Worm (Caenorhabditis elegans) whole organism, L1 larva: Measurements from ENCODE around the gene C29A12.1.

ENCODE experiments used
- C04F5.9 ChIP-seq: sonication (generic microtip); optimal IDR thresholded peaks from 2 replicates; lab custom pipeline; 2016; ENCODE audit warnings: missing genetic modification characterization, missing compliant biosample characterization
- aha-1 ChIP-seq: fragments of 150-350 bp; optimal IDR thresholded peaks from 2 replicates; lab custom pipeline; 2014; ENCODE audit warnings: missing biosample characterization, missing genetic modification characterization
- aly-2 ChIP-seq: fragments of 150-350 bp; optimal IDR thresholded peaks from 2 replicates; lab custom pipeline; 2014; ENCODE audit warnings: missing biosample characterization, missing genetic modification characterization
- blmp-1 ChIP-seq: fragments of 150-350 bp; optimal IDR thresholded peaks from 2 replicates; lab custom pipeline; 2014; ENCODE audit warnings: missing biosample characterization, missing genetic modification characterization
- ceh-82 ChIP-seq, 3 experiments: fragments of 150-350 bp in 1 of 3; sonication (generic microtip) in 2 of 3; optimal IDR thresholded peaks; 2 replicates each; lab custom pipeline; 2014 to 2017; ENCODE audit warnings: missing biosample characterization in 3 of 3, missing genetic modification characterization in 3 of 3
- egl-13 ChIP-seq: sonication (generic microtip); optimal IDR thresholded peaks from 2 replicates; lab custom pipeline; 2016; ENCODE audit warnings: missing genotype, missing genetic modification reagents, missing genetic modification characterization, missing compliant biosample characterization
- egl-27 ChIP-seq, 2 experiments: fragments of 150-350 bp in 1 of 2; sonication (generic microtip); optimal IDR thresholded peaks; 3 replicates each; lab custom pipeline; 2017 to 2018; ENCODE audit warnings: missing biosample characterization in 2 of 2, missing genetic modification characterization in 2 of 2, missing genetic modification reagents in 2 of 2
- elt-3 ChIP-seq, 6 experiments: fragments of 150-350 bp in 1 of 6; sonication (generic microtip); optimal IDR thresholded peaks; 2 replicates each; lab custom pipeline; 2017 to 2018; ENCODE audit warnings: missing biosample characterization in 6 of 6, missing genetic modification characterization in 6 of 6, inconsistent platforms in 1 of 6
- fkh-10 ChIP-seq: sonication (generic microtip); optimal IDR thresholded peaks from 2 replicates; lab custom pipeline; 2017; ENCODE audit warnings: missing biosample characterization, missing genetic modification reagents, missing genetic modification characterization
- fos-1 ChIP-seq: fragments of 150-350 bp; optimal IDR thresholded peaks from 2 replicates; lab custom pipeline; 2014; ENCODE audit warnings: missing biosample characterization, missing genetic modification characterization
- grh-1 ChIP-seq: fragments of 200-800 bp; sonication (Bioruptor generic); IDR thresholded peaks from 2 replicates; pipeline ENCODE4 v1.3.6; 2022; ENCODE audit warnings: missing genetic modification reagents, missing genetic modification characterization, missing compliant biosample characterization
- hlh-17 ChIP-seq: fragments of 200-800 bp; sonication (Bioruptor generic); optimal IDR thresholded peaks from 2 replicates; lab custom pipeline; 2018; ENCODE audit warnings: missing genetic modification characterization, mild to moderate bottlenecking, missing compliant biosample characterization, moderate library complexity, borderline replicate concordance
- hlh-4 ChIP-seq: sonication (generic microtip); optimal IDR thresholded peaks from 2 replicates; lab custom pipeline; 2016; ENCODE audit warnings: mild to moderate bottlenecking, missing genetic modification characterization, missing compliant biosample characterization
- hpl-2 ChIP-seq: fragments of 150-350 bp; optimal IDR thresholded peaks from 2 replicates; lab custom pipeline; 2014; ENCODE audit warnings: missing biosample characterization, missing genetic modification reagents, missing genetic modification characterization
- isw-1 ChIP-seq: fragments of 200-800 bp; sonication (Bioruptor generic); IDR thresholded peaks from 2 replicates; pipeline ENCODE4 v1.3.6; 2022; ENCODE audit warnings: missing genetic modification characterization, missing compliant biosample characterization
- jun-1 ChIP-seq: fragments of 150-350 bp; optimal IDR thresholded peaks from 2 replicates; lab custom pipeline; 2014; ENCODE audit warnings: missing biosample characterization, missing genetic modification reagents, missing genetic modification characterization
- lin-15B ChIP-seq: fragments of 150-350 bp; sonication (generic microtip); optimal IDR thresholded peaks from 3 replicates; lab custom pipeline; 2014; ENCODE audit warnings: missing biosample characterization, missing genetic modification characterization
- lin-35 ChIP-seq, 2 experiments: fragments of 150-350 bp; optimal IDR thresholded peaks; 2 replicates each; lab custom pipeline; 2014; ENCODE audit warnings: missing biosample characterization in 2 of 2, missing genetic modification characterization in 2 of 2, missing genetic modification reagents in 2 of 2
- lin-39 ChIP-seq: fragments of 150-350 bp; optimal IDR thresholded peaks from 2 replicates; lab custom pipeline; 2014; ENCODE audit warnings: missing biosample characterization, missing genetic modification reagents, missing genetic modification characterization
- lir-3 ChIP-seq: sonication (generic microtip); optimal IDR thresholded peaks from 2 replicates; lab custom pipeline; 2016; ENCODE audit warnings: mild to moderate bottlenecking, missing genetic modification characterization, moderate library complexity, missing compliant biosample characterization; ENCODE audit not compliant: poor library complexity
- lsy-2 ChIP-seq, 2 experiments: fragments of 150-350 bp; optimal IDR thresholded peaks; 2 replicates each; lab custom pipeline; 2014; ENCODE audit warnings: missing biosample characterization in 2 of 2, missing genetic modification characterization in 2 of 2
- mab-9 ChIP-seq: fragments of 200-800 bp; sonication (Bioruptor generic); IDR thresholded peaks from 2 replicates; pipeline ENCODE4 v1.3.6; 2022; ENCODE audit warnings: missing genetic modification reagents, missing genetic modification characterization, missing compliant biosample characterization
- mdl-1 ChIP-seq, 2 experiments: fragments of 150-350 bp; optimal IDR thresholded peaks; 2 replicates each; lab custom pipeline; 2014 to 2017; ENCODE audit warnings: missing biosample characterization in 2 of 2, missing genetic modification characterization in 2 of 2, inconsistent platforms in 1 of 2
- mep-1 ChIP-seq: fragments of 150-350 bp; optimal IDR thresholded peaks from 2 replicates; lab custom pipeline; 2014; ENCODE audit warnings: missing biosample characterization, missing genetic modification characterization
- nhr-11 ChIP-seq: fragments of 150-350 bp; optimal IDR thresholded peaks from 2 replicates; lab custom pipeline; 2014; ENCODE audit warnings: missing biosample characterization, missing genetic modification characterization
- nhr-19 ChIP-seq: fragments of 200-800 bp; sonication (Bioruptor generic); conservative IDR thresholded peaks from 2 replicates; pipeline ENCODE4 v1.3.6; 2022; ENCODE audit warnings: missing genetic modification characterization, missing compliant biosample characterization
- nhr-237 ChIP-seq: fragments of 150-350 bp; optimal IDR thresholded peaks from 2 replicates; lab custom pipeline; 2014; ENCODE audit warnings: missing biosample characterization, missing genetic modification characterization
- nhr-28 ChIP-seq: fragments of 150-350 bp; optimal IDR thresholded peaks from 2 replicates; lab custom pipeline; 2014; ENCODE audit warnings: missing biosample characterization, missing genetic modification characterization
- nhr-47 ChIP-seq: sonication (generic microtip); optimal IDR thresholded peaks from 2 replicates; lab custom pipeline; 2016; ENCODE audit warnings: mild to moderate bottlenecking, missing genetic modification characterization, moderate library complexity, missing compliant biosample characterization
- nhr-71 ChIP-seq: sonication (generic microtip); optimal IDR thresholded peaks from 2 replicates; lab custom pipeline; 2016; ENCODE audit warnings: mild to moderate bottlenecking, missing genetic modification characterization, moderate library complexity, missing compliant biosample characterization
- nhr-84 ChIP-seq: sonication (generic microtip); optimal IDR thresholded peaks from 2 replicates; lab custom pipeline; 2017; ENCODE audit warnings: missing biosample characterization, missing genetic modification characterization
- nhr-85 ChIP-seq: sonication (generic microtip); peaks from one replicate; lab custom pipeline; 2016; ENCODE audit warnings: missing genetic modification characterization, inconsistent platforms, missing compliant biosample characterization
- nhr-90 ChIP-seq: sonication (generic microtip); optimal IDR thresholded peaks from 2 replicates; lab custom pipeline; 2016; ENCODE audit warnings: mild to moderate bottlenecking, missing genetic modification characterization, missing compliant biosample characterization; ENCODE audit not compliant: poor library complexity
- pag-3 ChIP-seq: sonication (generic microtip); optimal IDR thresholded peaks from 2 replicates; lab custom pipeline; 2017; ENCODE audit warnings: missing genetic modification characterization, mild to moderate bottlenecking, missing compliant biosample characterization, antibody characterized with exemption, borderline replicate concordance; ENCODE audit not compliant: insufficient read depth
- pax-3 ChIP-seq: fragments of 200-800 bp; sonication (Bioruptor generic); optimal IDR thresholded peaks from 2 replicates; lab custom pipeline; 2018; ENCODE audit warnings: mild to moderate bottlenecking, missing genetic modification characterization, moderate library complexity, missing compliant biosample characterization
- snpc-4 ChIP-seq: fragments of 150-350 bp; optimal IDR thresholded peaks from 2 replicates; lab custom pipeline; 2014; ENCODE audit warnings: missing biosample characterization, missing genetic modification characterization
- snu-23 ChIP-seq: sonication (generic microtip); optimal IDR thresholded peaks from 2 replicates; lab custom pipeline; 2016; ENCODE audit warnings: missing genetic modification characterization, missing compliant biosample characterization
- sox-4 ChIP-seq: sonication (generic microtip); optimal IDR thresholded peaks from 2 replicates; lab custom pipeline; 2016; ENCODE audit warnings: missing genetic modification characterization, missing compliant biosample characterization
- sptf-1 ChIP-seq: fragments of 150-350 bp; optimal IDR thresholded peaks from 2 replicates; lab custom pipeline; 2014; ENCODE audit warnings: missing biosample characterization, missing genetic modification characterization
- swsn-7 ChIP-seq: sonication (generic microtip); optimal IDR thresholded peaks from 2 replicates; lab custom pipeline; 2016; ENCODE audit warnings: missing genetic modification characterization, missing compliant biosample characterization
- tbx-2 ChIP-seq: sonication (generic microtip); optimal IDR thresholded peaks from 2 replicates; lab custom pipeline; 2016; ENCODE audit warnings: missing genetic modification characterization, missing compliant biosample characterization
- unc-130 ChIP-seq: fragments of 150-350 bp; optimal IDR thresholded peaks from 2 replicates; lab custom pipeline; 2017; ENCODE audit warnings: missing biosample characterization, missing genetic modification characterization, inconsistent platforms
- unc-30 ChIP-seq: sonication (generic microtip); optimal IDR thresholded peaks from 2 replicates; lab custom pipeline; 2017; ENCODE audit warnings: missing biosample characterization, missing genetic modification characterization
- unc-98 ChIP-seq: fragments of 200-800 bp; sonication (Bioruptor generic); IDR thresholded peaks from 2 replicates; pipeline ENCODE4 v1.3.6; 2022; ENCODE audit warnings: missing genetic modification characterization, missing compliant biosample characterization
- vab-15 ChIP-seq: sonication (generic microtip); optimal IDR thresholded peaks from 2 replicates; lab custom pipeline; 2017; ENCODE audit warnings: missing genotype, mild to moderate bottlenecking, missing genetic modification characterization, missing compliant biosample characterization
- xbp-1 ChIP-seq: sonication (generic microtip); optimal IDR thresholded peaks from 2 replicates; lab custom pipeline; 2016; ENCODE audit warnings: missing genetic modification characterization, missing compliant biosample characterization
- zip-4 ChIP-seq: fragments of 200-800 bp; sonication (Bioruptor generic); optimal IDR thresholded peaks from 2 replicates; lab custom pipeline; 2018; ENCODE audit warnings: mild to moderate bottlenecking, missing genetic modification characterization, moderate library complexity, missing compliant biosample characterization
- ztf-11 ChIP-seq, 2 experiments: sonication (generic microtip); optimal IDR thresholded peaks; 2 replicates each; lab custom pipeline; 2016 to 2017; ENCODE audit warnings: missing genetic modification characterization in 2 of 2, missing biosample characterization in 1 of 2, missing compliant biosample characterization in 1 of 2
- ztf-4 ChIP-seq: fragments of 150-350 bp; optimal IDR thresholded peaks from 2 replicates; lab custom pipeline; 2014; ENCODE audit warnings: missing biosample characterization, missing genetic modification characterization

Gene C29A12.1

DNA sequence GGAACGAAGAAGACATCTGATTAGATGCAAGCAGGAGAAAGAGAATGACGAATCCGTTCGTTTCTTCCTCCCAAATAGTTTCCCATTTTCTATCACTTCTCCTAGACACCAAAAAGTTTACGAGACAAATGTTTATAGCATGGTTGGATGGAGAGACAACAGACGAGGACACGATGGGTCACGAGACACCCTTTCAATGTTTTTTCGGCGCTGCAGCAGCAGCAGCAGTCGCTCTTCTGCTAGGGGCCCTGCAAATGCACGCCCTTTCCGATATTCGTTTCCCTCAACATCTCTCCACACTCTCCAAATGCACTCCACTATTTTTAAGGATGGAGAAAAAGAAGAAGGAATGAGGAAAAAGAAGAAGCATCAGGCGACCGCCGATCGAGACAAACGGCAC is 45.1 kb upstream of the C29A12.1 start (continued):
- peak; percentile 13 for TF ChIP-seq sox-4 (tag; lab: Kevin White, UChicago)
- no peak for TF ChIP-seq nhr-84
- TF ChIP-seq nhr-237 = no peak
- TF ChIP-seq lir-3 (tag; lab: Kevin White, UChicago) = peak; percentile 80
- TF ChIP-seq egl-13 (tag; lab: Kevin White, UChicago) = peak; percentile 84
- TF ChIP-seq hlh-4 (tag; lab: Kevin White, UChicago) = no peak
- peak; percentile 87 for TF ChIP-seq snu-23
- TF ChIP-seq ceh-82 (tag; optimal IDR thresholded peaks at IDR 0.05; lab: Kevin White, UChicago) = peak; percentile 28 to 80 (median 60)
- peak; percentile 5; the same call in 1 of the 2 replicates for TF ChIP-seq unc-98
- TF ChIP-seq nhr-71 (tag; lab: Kevin White, UChicago) = peak; percentile 96
- TF ChIP-seq nhr-47 (tag; lab: Kevin White, UChicago) = peak; percentile 89
- peak; percentile 55 for TF ChIP-seq pax-3 (tag; lab: Kevin White, UChicago)
- TF ChIP-seq xbp-1 = peak; percentile 75
- TF ChIP-seq snpc-4 (tag; lab: Kevin White, UChicago) = peak; percentile 44
- no peak for TF ChIP-seq mab-9 (GFP tag; lab: Robert Waterston, UW)
- no peak for TF ChIP-seq unc-30 (tag; lab: Kevin White, UChicago)
- peak; percentile 78 for TF ChIP-seq swsn-7
- peak; percentile 89 for TF ChIP-seq fkh-10 (GFP tag; lab: Kevin White, UChicago)
- TF ChIP-seq C04F5.9 (tag; lab: Kevin White, UChicago) = peak; percentile 1
- TF ChIP-seq hlh-17 (GFP tag; lab: Kevin White, UChicago) = no peak
- peak; percentile 84 for TF ChIP-seq nhr-85 (tag; lab: Kevin White, UChicago)
- TF ChIP-seq tbx-2 (tag; lab: Kevin White, UChicago) = peak; percentile 92
- peak; percentile 76 for TF ChIP-seq unc-130 (tag; lab: Kevin White, UChicago)
- TF ChIP-seq sptf-1 (tag; lab: Kevin White, UChicago) = no peak
- peak; percentile 59 for TF ChIP-seq jun-1 (tag; lab: Kevin White, UChicago)
- TF ChIP-seq ztf-11 (tag; optimal IDR thresholded peaks at IDR 0.05; lab: Kevin White, UChicago) = peak in 1 of 2 experiments; percentile 49
- TF ChIP-seq mep-1 (tag; lab: Kevin White, UChicago) = peak; percentile 75
- TF ChIP-seq blmp-1 (tag; lab: Kevin White, UChicago) = peak; percentile 36
- peak; percentile 56 for TF ChIP-seq isw-1 (GFP tag; lab: Robert Waterston, UW)
- peak; percentile 45 for TF ChIP-seq nhr-11 (tag; lab: Kevin White, UChicago)
- peak; percentile 68 for TF ChIP-seq lin-39
- peak; percentile 34 for TF ChIP-seq pag-3
- no peak for TF ChIP-seq lin-15B (tag; lab: Kevin White, UChicago)
- TF ChIP-seq fos-1 (tag; lab: Kevin White, UChicago) = no peak
- peak; percentile 87 for TF ChIP-seq nhr-19 (GFP tag; lab: Robert Waterston, UW)
- TF ChIP-seq zip-4 = peak; percentile 47
- peak; percentile 39 to 42 for TF ChIP-seq lin-35 (GFP tag; optimal IDR thresholded peaks at IDR 0.05; lab: Kevin White, UChicago)

DNA sequence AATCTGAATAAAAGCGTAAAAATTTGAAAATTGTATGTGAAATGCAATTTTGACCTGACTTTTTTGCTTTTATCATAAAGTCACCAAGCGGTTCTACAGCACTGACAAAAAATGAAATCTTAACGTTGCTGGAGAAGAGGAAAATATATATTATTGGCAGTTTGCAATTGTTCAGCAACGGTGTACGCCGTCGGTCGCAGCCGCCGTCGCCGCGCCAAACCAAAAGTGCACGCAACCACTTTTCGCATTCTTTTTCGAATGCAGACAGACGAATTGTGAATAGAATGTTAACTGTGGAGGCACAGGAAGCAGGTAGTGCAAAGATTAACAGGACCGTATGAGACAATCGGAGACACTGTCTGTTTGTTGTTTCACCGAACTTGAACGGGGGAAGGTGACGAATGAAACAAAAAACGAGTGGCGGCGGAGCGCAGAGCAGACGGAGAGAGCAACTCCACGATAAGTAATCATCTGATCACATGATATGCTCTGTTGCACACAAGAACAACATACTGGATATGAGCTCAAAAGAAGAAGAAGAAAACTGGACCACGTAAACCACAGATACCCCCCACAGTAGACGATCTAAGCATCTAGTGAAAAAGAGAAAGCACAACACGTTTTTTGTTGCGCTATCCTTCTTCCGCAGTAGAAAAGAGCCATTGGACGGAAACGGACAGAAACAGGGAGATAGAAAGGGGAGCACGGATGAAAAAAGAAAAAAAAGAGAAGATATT is 43.8 kb upstream of the C29A12.1 start:
- TF ChIP-seq lir-3 (tag; lab: Kevin White, UChicago) (no peak), pax-3 (tag; lab: Kevin White, UChicago) (no peak), aly-2 (tag; lab: Kevin White, UChicago) (no peak), nhr-47 (tag; lab: Kevin White, UChicago) (peak; percentile 34), hpl-2 (GFP tag; lab: Kevin White, UChicago) (no peak), elt-3 (tag; optimal IDR thresholded peaks at IDR 0.05; lab: Kevin White, UChicago) (no peak), snpc-4 (tag; lab: Kevin White, UChicago) (no peak), snu-23 (peak; percentile 27), pag-3 (no peak), grh-1 (GFP tag; lab: Robert Waterston, UW) (no peak), lin-39 (no peak), nhr-11 (tag; lab: Kevin White, UChicago) (no peak), hlh-17 (GFP tag; lab: Kevin White, UChicago) (no peak), mdl-1 (tag; optimal IDR thresholded peaks at IDR 0.05; lab: Kevin White, UChicago) (no peak), unc-98 (no peak), vab-15 (no peak), fkh-10 (GFP tag; lab: Kevin White, UChicago) (peak; percentile 72), egl-27 (tag; optimal IDR thresholded peaks at IDR 0.05; lab: Kevin White, UChicago) (no peak), nhr-90 (tag; lab: Kevin White, UChicago) (no peak), nhr-28 (tag; lab: Kevin White, UChicago) (no peak), nhr-71 (tag; lab: Kevin White, UChicago) (peak; percentile 45), lsy-2 (tag; optimal IDR thresholded peaks at IDR 0.05; lab: Kevin White, UChicago) (peak in 1 of 2 experiments; percentile 53), ztf-4 (tag; lab: Kevin White, UChicago) (no peak), aha-1 (tag; lab: Kevin White, UChicago) (no peak)
